Fruit fly (Drosophila melanogaster) whole organism, adult: Measurements from ENCODE around the gene Hsp26.

Experiments
- CG11617 ChIP-seq: fragments of 200-800 bp; sonication (Bioruptor generic); optimal IDR thresholded peaks from 2 replicates; lab custom pipeline; 2017; ENCODE audit warnings: mild to moderate bottlenecking, missing biosample characterization, missing genetic modification reagents, missing genetic modification characterization
- CG12768 ChIP-seq: fragments of 200-800 bp; sonication (Bioruptor generic); optimal IDR thresholded peaks from 2 replicates; lab custom pipeline; 2017; ENCODE audit warnings: missing biosample characterization, missing genetic modification characterization, mild to moderate bottlenecking, moderate library complexity, missing genetic modification reagents
- CG14711 ChIP-seq: fragments of 200-800 bp; sonication (Bioruptor generic); optimal IDR thresholded peaks from 2 replicates; lab custom pipeline; 2018; ENCODE audit warnings: missing biosample characterization, mild to moderate bottlenecking, missing genetic modification characterization, moderate library complexity
- CG1620 ChIP-seq: fragments of 200-800 bp; sonication (Bioruptor generic); optimal IDR thresholded peaks from 2 replicates; lab custom pipeline; 2016; ENCODE audit warnings: missing biosample characterization, missing genetic modification characterization
- CG33017 ChIP-seq: fragments of 200-800 bp; sonication (Bioruptor generic); optimal IDR thresholded peaks from 2 replicates; lab custom pipeline; 2018; ENCODE audit warnings: missing biosample characterization, mild to moderate bottlenecking, missing genetic modification characterization, moderate library complexity
- CG5204 ChIP-seq: fragments of 200-800 bp; sonication (Bioruptor generic); optimal IDR thresholded peaks from 2 replicates; lab custom pipeline; 2016; ENCODE audit warnings: missing biosample characterization, missing genetic modification characterization
- CG7045 ChIP-seq: fragments of 200-800 bp; sonication (Bioruptor generic); optimal IDR thresholded peaks from 2 replicates; lab custom pipeline; 2017; ENCODE audit warnings: missing biosample characterization, mild to moderate bottlenecking, missing genetic modification characterization
- CG7101 ChIP-seq: fragments of 200-800 bp; sonication (Bioruptor generic); optimal IDR thresholded peaks from 2 replicates; lab custom pipeline; 2018; ENCODE audit warnings: missing biosample characterization, mild to moderate bottlenecking, missing genetic modification characterization, moderate library complexity
- Clk ChIP-seq: fragments of 200-800 bp; sonication (Bioruptor generic); optimal IDR thresholded peaks from 2 replicates; lab custom pipeline; 2017; ENCODE audit warnings: missing biosample characterization, missing genetic modification characterization
- Crg-1 ChIP-seq: fragments of 200-800 bp; sonication (Bioruptor generic); optimal IDR thresholded peaks from 2 replicates; lab custom pipeline; 2016; ENCODE audit warnings: missing biosample characterization, missing genetic modification characterization
- Hr96 ChIP-seq: fragments of 200-800 bp; sonication (Bioruptor generic); optimal IDR thresholded peaks from 2 replicates; lab custom pipeline; 2016; ENCODE audit warnings: missing biosample characterization, missing genetic modification characterization
- Mnt ChIP-seq: fragments of 200-800 bp; sonication (Bioruptor generic); optimal IDR thresholded peaks from 2 replicates; lab custom pipeline; 2016; ENCODE audit warnings: missing biosample characterization, mild to moderate bottlenecking, missing genetic modification characterization
- bab1 ChIP-seq: fragments of 200-800 bp; sonication (Bioruptor generic); optimal IDR thresholded peaks from 3 replicates; lab custom pipeline; 2019; ENCODE audit warnings: missing biosample characterization, mild to moderate bottlenecking, missing genetic modification characterization, moderate library complexity
- cic ChIP-seq: fragments of 200-800 bp; sonication (Bioruptor generic); optimal IDR thresholded peaks from 2 replicates; lab custom pipeline; 2017; ENCODE audit warnings: missing biosample characterization, mild to moderate bottlenecking, missing genetic modification characterization, moderate library complexity
- cnc ChIP-seq, 2 experiments: fragments of >200 bp; optimal IDR thresholded peaks; 2 replicates each; lab custom pipeline; 2017
- kay ChIP-seq: fragments of 200-800 bp; sonication (Bioruptor generic); peaks from one replicate; lab custom pipeline; 2016; ENCODE audit warnings: missing biosample characterization, missing genetic modification characterization, borderline replicate concordance
- ovo ChIP-seq: fragments of 200-800 bp; sonication (Bioruptor generic); optimal IDR thresholded peaks from 2 replicates; lab custom pipeline; 2016; ENCODE audit warnings: missing biosample characterization, missing genetic modification characterization
- pad ChIP-seq: fragments of 200-800 bp; sonication (Bioruptor generic); optimal IDR thresholded peaks from 3 replicates; lab custom pipeline; 2017; ENCODE audit warnings: missing biosample characterization, missing genetic modification characterization, mild to moderate bottlenecking, moderate library complexity, missing genetic modification reagents
- tj ChIP-seq: fragments of 200-800 bp; sonication (Bioruptor generic); optimal IDR thresholded peaks from 3 replicates; lab custom pipeline; 2017; ENCODE audit warnings: missing biosample characterization, mild to moderate bottlenecking, missing genetic modification characterization, moderate library complexity
- toe ChIP-seq: fragments of 200-800 bp; sonication (Bioruptor generic); optimal IDR thresholded peaks from 2 replicates; lab custom pipeline; 2016; ENCODE audit warnings: missing biosample characterization, missing genetic modification characterization

Gene Hsp26

DNA sequence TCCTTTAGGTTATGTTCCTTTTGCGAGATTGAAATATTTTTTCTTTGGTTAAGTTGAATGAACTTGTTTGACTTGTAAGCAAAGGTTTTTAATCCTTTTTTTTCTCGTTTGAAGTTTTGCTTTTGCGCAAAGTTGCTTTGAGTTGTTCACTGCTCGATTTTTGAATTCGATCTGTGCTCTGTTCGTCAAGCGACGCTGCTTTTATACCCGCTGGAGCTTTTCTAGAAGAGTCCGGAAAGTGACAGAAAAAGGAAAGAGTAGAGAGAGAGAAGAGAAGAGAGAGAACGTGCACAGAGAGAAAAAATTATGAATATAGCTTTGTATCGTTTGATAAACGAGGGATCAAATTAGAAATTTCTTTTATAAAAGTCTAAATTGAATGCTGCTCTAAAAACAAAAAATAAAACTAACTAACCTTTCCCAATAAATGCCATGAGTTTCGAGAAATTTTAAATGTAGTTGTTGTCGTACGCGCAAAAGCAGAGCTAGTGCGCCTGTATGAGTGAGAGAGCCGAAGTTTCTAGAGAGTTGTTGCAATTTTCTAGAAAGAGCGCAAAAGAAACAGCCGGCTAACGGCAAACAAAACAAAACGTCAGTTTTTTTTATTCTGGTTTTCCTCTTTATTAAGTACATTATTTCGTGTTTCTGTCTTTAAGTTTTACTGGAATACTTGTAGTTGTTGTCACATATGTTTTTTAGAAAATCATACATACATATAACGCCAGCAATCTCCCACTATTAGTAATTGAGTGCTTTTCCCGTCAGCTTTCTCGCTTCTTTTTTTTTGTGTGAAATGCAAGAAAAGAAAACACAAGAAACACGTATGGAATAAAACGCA, at the start of gene Hsp26:
TSS of gene Hsp26 (minus strand) at position 230 of the 838 bp plus-strand sequence.
- peak; percentile 70 for TF ChIP-seq CG7045 (GFP tag; lab: Kevin White, UChicago)
- TF ChIP-seq Hr96 = peak; percentile 50
- TF ChIP-seq CG7101 (tag; lab: Kevin White, UChicago) = peak; percentile 78
- peak; percentile 41 for TF ChIP-seq cic
- TF ChIP-seq CG14711 (tag; lab: Kevin White, UChicago) = peak; percentile 81
- peak; percentile 77 for TF ChIP-seq CG12768 (GFP tag; lab: Kevin White, UChicago)
- no peak for TF ChIP-seq CG5204 (GFP tag; lab: Kevin White, UChicago)
- no peak for TF ChIP-seq ovo (GFP tag; lab: Kevin White, UChicago)
- TF ChIP-seq kay (GFP tag; lab: Kevin White, UChicago) = peak; percentile 99
- peak; percentile 62 for TF ChIP-seq Mnt
- no peak for TF ChIP-seq CG1620
- peak; percentile 79 for TF ChIP-seq CG33017 (tag; lab: Kevin White, UChicago)
- TF ChIP-seq tj (GFP tag; lab: Kevin White, UChicago) = peak; percentile 44
- peak; percentile 76 for TF ChIP-seq bab1 (GFP tag; lab: Kevin White, UChicago)
- TF ChIP-seq Crg-1 (GFP tag; lab: Kevin White, UChicago) = peak; percentile 55
- peak; percentile 89 for TF ChIP-seq CG11617 (GFP tag; lab: Kevin White, UChicago)
- peak; percentile 49 for TF ChIP-seq pad
- TF ChIP-seq Clk (GFP tag; lab: Kevin White, UChicago) = peak; percentile 40
- TF ChIP-seq toe (GFP tag; lab: Kevin White, UChicago) = no peak

DNA sequence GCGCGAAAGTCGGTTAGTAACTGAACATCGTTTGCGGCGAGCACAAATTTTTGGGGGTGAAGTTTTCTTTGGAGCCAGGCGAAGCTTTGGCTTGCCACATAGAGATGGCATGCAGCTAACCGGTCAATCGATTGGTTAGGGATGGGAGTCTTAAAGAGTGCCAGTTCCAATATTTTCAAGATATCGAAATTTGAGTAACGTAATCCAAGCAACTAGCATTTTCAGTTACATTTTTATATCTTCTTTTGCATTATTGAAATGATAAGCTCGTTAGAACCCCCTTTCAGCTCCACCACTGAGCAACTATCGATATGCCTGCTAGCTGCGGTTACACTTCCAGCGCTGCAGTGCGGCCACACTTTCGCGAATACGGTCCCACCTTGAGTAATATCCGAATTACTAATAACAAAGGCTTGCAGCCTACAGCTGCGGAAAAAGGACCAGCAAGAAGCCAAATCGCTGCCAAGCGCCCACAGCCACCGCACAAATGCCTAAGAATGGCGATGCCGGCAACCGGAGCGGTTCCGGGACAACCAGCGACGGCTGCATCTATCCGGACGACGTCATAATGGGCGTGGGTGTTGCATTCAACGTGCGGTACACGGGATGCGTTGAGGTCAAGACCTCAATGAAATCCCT, 49.5 kb upstream of the Hsp26 start, which contains the start of the genes Atat and Shc:
TSS of gene Atat (minus strand) at position 103 of the 639 bp plus-strand sequence.
TSS of gene Shc (plus strand) at position 355 of the 639 bp plus-strand sequence.
- TF ChIP-seq CG5204 (GFP tag; lab: Kevin White, UChicago) (no peak), CG11617 (GFP tag; lab: Kevin White, UChicago) (peak; percentile 97), Mnt (peak; percentile 94), CG1620 (peak; percentile 100), pad (peak; percentile 95), CG14711 (tag; lab: Kevin White, UChicago) (peak; percentile 95), Clk (GFP tag; lab: Kevin White, UChicago) (peak; percentile 99), Hr96 (peak; percentile 100), CG12768 (GFP tag; lab: Kevin White, UChicago) (peak; percentile 99), tj (GFP tag; lab: Kevin White, UChicago) (peak; percentile 89), ovo (GFP tag; lab: Kevin White, UChicago) (peak; percentile 96), toe (GFP tag; lab: Kevin White, UChicago) (peak; percentile 100), CG33017 (tag; lab: Kevin White, UChicago) (peak; percentile 97), CG7045 (GFP tag; lab: Kevin White, UChicago) (peak; percentile 98), cnc (optimal IDR thresholded peaks at IDR 0.05; lab: Kevin White, UChicago) (no peak), kay (GFP tag; lab: Kevin White, UChicago) (peak; percentile 97), Crg-1 (GFP tag; lab: Kevin White, UChicago) (peak; percentile 99), bab1 (GFP tag; lab: Kevin White, UChicago) (peak; percentile 99), CG7101 (tag; lab: Kevin White, UChicago) (peak; percentile 99), cic (peak; percentile 89)

DNA sequence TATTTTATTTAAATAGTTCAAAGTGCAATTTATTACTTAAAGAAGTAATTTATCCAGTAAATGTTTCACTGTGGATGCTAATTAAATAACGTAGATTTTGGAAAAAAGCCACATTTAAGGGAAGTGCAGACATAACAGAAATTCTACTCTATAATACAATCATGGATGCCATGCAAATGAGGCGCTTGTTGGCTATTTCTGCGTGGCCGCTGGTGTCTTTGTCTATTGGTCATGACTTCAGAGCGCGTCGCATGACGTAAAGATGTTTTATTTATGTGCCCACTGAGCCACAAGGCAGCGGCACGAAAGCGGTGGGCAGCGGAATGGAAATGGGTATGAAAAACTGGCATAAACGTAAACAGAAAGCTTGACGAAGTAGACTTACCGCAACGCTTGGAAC, 48.6 kb upstream of the Hsp26 start:
- TF ChIP-seq cnc (optimal IDR thresholded peaks at IDR 0.05; lab: Kevin White, UChicago) = no peak
- TF ChIP-seq CG1620 = no peak
- TF ChIP-seq toe (GFP tag; lab: Kevin White, UChicago) = no peak
- TF ChIP-seq CG7045 (GFP tag; lab: Kevin White, UChicago) = no peak
- no peak for TF ChIP-seq bab1 (GFP tag; lab: Kevin White, UChicago)
- TF ChIP-seq CG33017 (tag; lab: Kevin White, UChicago) = no peak
- TF ChIP-seq CG5204 (GFP tag; lab: Kevin White, UChicago) = no peak
- no peak for TF ChIP-seq Clk (GFP tag; lab: Kevin White, UChicago)
- no peak for TF ChIP-seq ovo (GFP tag; lab: Kevin White, UChicago)
- TF ChIP-seq Crg-1 (GFP tag; lab: Kevin White, UChicago) = no peak
- no peak for TF ChIP-seq CG7101 (tag; lab: Kevin White, UChicago)
- TF ChIP-seq CG12768 (GFP tag; lab: Kevin White, UChicago) = no peak
- TF ChIP-seq Hr96 = no peak
- TF ChIP-seq pad = no peak
- TF ChIP-seq cic = no peak
- TF ChIP-seq tj (GFP tag; lab: Kevin White, UChicago) = no peak

DNA sequence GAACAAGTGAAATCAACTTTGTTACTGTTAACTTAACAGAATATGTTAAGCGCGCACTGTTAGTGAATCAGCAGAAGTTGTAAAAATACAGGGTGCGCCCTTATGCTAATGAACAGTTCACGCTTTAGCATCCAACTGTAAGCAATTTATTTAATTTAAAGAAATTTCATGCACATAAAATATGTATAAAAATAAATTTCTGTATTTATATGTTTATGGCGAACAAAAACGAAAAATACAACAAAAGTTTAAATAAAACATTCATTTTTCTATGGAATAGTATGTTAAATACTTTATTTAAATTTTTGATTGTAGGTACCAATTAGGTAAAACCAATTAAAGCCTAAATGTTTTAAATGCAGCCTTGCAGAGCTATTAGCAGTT, 47.3 kb upstream of the Hsp26 start:
- TF ChIP-seq CG7101 (tag; lab: Kevin White, UChicago) (peak; percentile 10), cnc (optimal IDR thresholded peaks at IDR 0.05; lab: Kevin White, UChicago) (peak in 1 of 2 experiments; percentile 78), CG1620 (no peak), CG12768 (GFP tag; lab: Kevin White, UChicago) (peak; percentile 18), Mnt (no peak), CG14711 (tag; lab: Kevin White, UChicago) (peak; percentile 57), Crg-1 (GFP tag; lab: Kevin White, UChicago) (no peak), CG11617 (GFP tag; lab: Kevin White, UChicago) (peak; percentile 32), kay (GFP tag; lab: Kevin White, UChicago) (peak; percentile 97), CG7045 (GFP tag; lab: Kevin White, UChicago) (peak; percentile 36), CG33017 (tag; lab: Kevin White, UChicago) (peak; percentile 65)
